Worm (Caenorhabditis elegans) whole organism, mixed stage, embryonic: ENCODE measurements around the gene ttr-17.

ENCODE experiments used
- bed-3 ChIP-seq: fragments of 200-800 bp; sonication (Bioruptor generic); optimal IDR thresholded peaks from 3 replicates; lab custom pipeline; 2018; ENCODE audit warnings: mild to moderate bottlenecking, missing genetic modification characterization, moderate library complexity, missing compliant biosample characterization
- blmp-1 ChIP-seq: fragments of 150-350 bp; optimal IDR thresholded peaks from 2 replicates; lab custom pipeline; 2014; ENCODE audit warnings: missing biosample characterization, missing genetic modification characterization
- ceh-39 ChIP-seq: fragments of 150-350 bp; optimal IDR thresholded peaks from 2 replicates; lab custom pipeline; 2014; ENCODE audit warnings: missing biosample characterization, missing genetic modification characterization
- ceh-43 ChIP-seq: fragments of 200-800 bp; sonication (Bioruptor generic); optimal IDR thresholded peaks from 2 replicates; lab custom pipeline; 2018; ENCODE audit warnings: mild to moderate bottlenecking, missing genetic modification characterization, moderate library complexity, missing compliant biosample characterization
- ceh-83 ChIP-seq: fragments of 200-800 bp; sonication (Bioruptor generic); optimal IDR thresholded peaks from 2 replicates; lab custom pipeline; 2018; ENCODE audit warnings: mild to moderate bottlenecking, missing genetic modification characterization, missing compliant biosample characterization
- ces-1 ChIP-seq: fragments of 150-350 bp; optimal IDR thresholded peaks from 2 replicates; lab custom pipeline; 2014; ENCODE audit warnings: missing biosample characterization, missing genetic modification reagents, missing genetic modification characterization
- cnd-1 ChIP-seq: fragments of 200-800 bp; sonication (Bioruptor generic); optimal IDR thresholded peaks from 2 replicates; lab custom pipeline; 2018; ENCODE audit warnings: mild to moderate bottlenecking, missing genetic modification characterization, missing compliant biosample characterization
- drap-1 ChIP-seq: fragments of 200-800 bp; sonication (Bioruptor generic); optimal IDR thresholded peaks from 3 replicates; lab custom pipeline; 2018; ENCODE audit warnings: mild to moderate bottlenecking, missing genetic modification characterization, missing compliant biosample characterization
- elt-1 ChIP-seq: sonication (generic microtip); optimal IDR thresholded peaks from 2 replicates; lab custom pipeline; 2017; ENCODE audit warnings: missing genetic modification characterization, mild to moderate bottlenecking, missing compliant biosample characterization, antibody characterized with exemption, moderate library complexity, borderline replicate concordance; ENCODE audit not compliant: insufficient read depth
- elt-3 ChIP-seq: fragments of 150-350 bp; optimal IDR thresholded peaks from 2 replicates; lab custom pipeline; 2014; ENCODE audit warnings: missing biosample characterization, missing genetic modification characterization
- flh-1 ChIP-seq: fragments of 200-800 bp; sonication (Bioruptor generic); optimal IDR thresholded peaks from 2 replicates; lab custom pipeline; 2018; ENCODE audit warnings: mild to moderate bottlenecking, missing genetic modification characterization, moderate library complexity, missing compliant biosample characterization
- ham-2 ChIP-seq: fragments of 200-800 bp; sonication (Bioruptor generic); optimal IDR thresholded peaks from 2 replicates; lab custom pipeline; 2018; ENCODE audit warnings: mild to moderate bottlenecking, missing genetic modification characterization, missing compliant biosample characterization
- lin-13 ChIP-seq: fragments of 150-350 bp; optimal IDR thresholded peaks from 2 replicates; lab custom pipeline; 2014; ENCODE audit warnings: missing biosample characterization, missing genetic modification characterization
- lin-32 ChIP-seq: fragments of 200-800 bp; sonication (Bioruptor generic); optimal IDR thresholded peaks from 2 replicates; lab custom pipeline; 2018; ENCODE audit warnings: mild to moderate bottlenecking, missing genetic modification characterization, missing compliant biosample characterization
- lsy-2 ChIP-seq: fragments of 150-350 bp; optimal IDR thresholded peaks from 2 replicates; lab custom pipeline; 2014; ENCODE audit warnings: missing biosample characterization, missing genetic modification characterization
- mab-5 ChIP-seq: fragments of 150-350 bp; optimal IDR thresholded peaks from 2 replicates; lab custom pipeline; 2014; ENCODE audit warnings: missing biosample characterization, missing genetic modification characterization
- mep-1 ChIP-seq: fragments of 150-350 bp; optimal IDR thresholded peaks from 2 replicates; lab custom pipeline; 2017; ENCODE audit warnings: missing biosample characterization, missing genetic modification reagents, missing genetic modification characterization, inconsistent platforms
- mls-2 ChIP-seq: sonication (generic microtip); optimal IDR thresholded peaks from 2 replicates; lab custom pipeline; 2016; ENCODE audit warnings: mild to moderate bottlenecking, missing genetic modification characterization, moderate library complexity, missing compliant biosample characterization
- nhr-12 ChIP-seq: fragments of 150-350 bp; optimal IDR thresholded peaks from 2 replicates; lab custom pipeline; 2014; ENCODE audit warnings: missing biosample characterization, missing genetic modification characterization
- nhr-2 ChIP-seq: fragments of 150-350 bp; optimal IDR thresholded peaks from 2 replicates; lab custom pipeline; 2014; ENCODE audit warnings: missing biosample characterization, missing genetic modification characterization
- nhr-237 ChIP-seq: fragments of 150-350 bp; optimal IDR thresholded peaks from 2 replicates; lab custom pipeline; 2014; ENCODE audit warnings: missing biosample characterization, missing genetic modification characterization
- nhr-28 ChIP-seq: fragments of 150-350 bp; optimal IDR thresholded peaks from 2 replicates; lab custom pipeline; 2014; ENCODE audit warnings: missing biosample characterization, missing genetic modification characterization
- nhr-76 ChIP-seq: sonication (generic microtip); optimal IDR thresholded peaks from 2 replicates; lab custom pipeline; 2017; ENCODE audit warnings: missing biosample characterization, missing genetic modification characterization
- pha-4 ChIP-seq: fragments of 150-350 bp; optimal IDR thresholded peaks from 2 replicates; lab custom pipeline; 2018; ENCODE audit warnings: missing biosample characterization, missing genetic modification reagents, missing genetic modification characterization
- sem-2 ChIP-seq: fragments of 200-800 bp; sonication (Bioruptor generic); optimal IDR thresholded peaks from 2 replicates; lab custom pipeline; 2018; ENCODE audit warnings: mild to moderate bottlenecking, missing genetic modification characterization, missing compliant biosample characterization
- snpc-4 ChIP-seq: fragments of 150-350 bp; optimal IDR thresholded peaks from 2 replicates; lab custom pipeline; 2014; ENCODE audit warnings: missing biosample characterization, missing genetic modification characterization
- sptf-1 ChIP-seq: sonication (generic microtip); optimal IDR thresholded peaks from 2 replicates; lab custom pipeline; 2017; ENCODE audit warnings: mild to moderate bottlenecking, missing genetic modification characterization, moderate library complexity, missing compliant biosample characterization
- tbx-8 ChIP-seq: fragments of 200-800 bp; sonication (Bioruptor generic); optimal IDR thresholded peaks from 2 replicates; lab custom pipeline; 2018; ENCODE audit warnings: mild to moderate bottlenecking, missing genetic modification characterization, moderate library complexity, missing compliant biosample characterization
- unc-120 ChIP-seq: sonication (generic microtip); optimal IDR thresholded peaks from 2 replicates; lab custom pipeline; 2017; ENCODE audit warnings: missing genetic modification characterization, missing compliant biosample characterization; ENCODE audit not compliant: poor library complexity, severe bottlenecking
- unc-62 ChIP-seq: fragments of 150-350 bp; optimal IDR thresholded peaks from 2 replicates; lab custom pipeline; 2014; ENCODE audit warnings: missing biosample characterization, missing genetic modification reagents, missing genetic modification characterization
- zip-8 ChIP-seq: fragments of 150-350 bp; optimal IDR thresholded peaks from 2 replicates; lab custom pipeline; 2014; ENCODE audit warnings: missing biosample characterization, missing genetic modification characterization
- ztf-11 ChIP-seq: fragments of 150-350 bp; optimal IDR thresholded peaks from 2 replicates; lab custom pipeline; 2014; ENCODE audit warnings: missing biosample characterization, missing genetic modification characterization

ttr-17 gene

DNA sequence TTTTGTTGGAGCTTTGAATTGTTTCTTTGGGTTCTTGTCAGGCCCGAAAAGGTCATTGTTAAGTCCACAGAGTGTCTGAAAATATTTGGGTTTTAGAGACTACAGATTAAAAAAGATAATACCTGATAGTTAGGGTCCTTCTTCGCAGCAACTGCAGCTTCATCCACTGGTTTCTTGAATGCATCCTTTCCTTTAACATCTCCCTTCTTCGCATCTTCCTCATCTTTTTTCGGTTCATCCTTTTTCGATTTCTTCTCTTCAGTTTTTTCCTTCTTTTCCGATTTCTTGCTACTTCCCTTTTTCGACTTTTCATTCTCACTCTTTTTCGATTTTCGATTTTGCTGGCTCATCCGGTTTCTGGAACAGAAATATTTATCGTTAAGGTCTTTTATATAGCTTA is 36.7 kb upstream of the ttr-17 start:
- no peak for TF ChIP-seq unc-62 (GFP tag; lab: Kevin White, UChicago)
- no peak for TF ChIP-seq lin-13
- TF ChIP-seq ceh-39 (tag; lab: Kevin White, UChicago): no peak
- TF ChIP-seq ztf-11: no peak
- no peak for TF ChIP-seq nhr-2 (tag; lab: Kevin White, UChicago)
- TF ChIP-seq blmp-1 (tag; lab: Kevin White, UChicago): no peak
- TF ChIP-seq elt-1 (tag; lab: Kevin White, UChicago): no peak
- TF ChIP-seq zip-8 (tag; lab: Kevin White, UChicago): no peak
- TF ChIP-seq nhr-237 (tag; lab: Kevin White, UChicago): no peak
- no peak for TF ChIP-seq ceh-43 (GFP tag; lab: Kevin White, UChicago)
- TF ChIP-seq, all 35 proteins: peak for 0

ce11 chrIV:11102608-11103007 is 35.8 kb upstream of the ttr-17 start, which contains the start of gene srlf-17:
Gene srlf-17 (minus strand): TSS chrIV:11102708.
- TF ChIP-seq unc-62 (GFP tag; lab: Kevin White, UChicago) (no peak), ham-2 (no peak), unc-120 (tag; lab: Kevin White, UChicago) (no peak), cnd-1 (tag; lab: Kevin White, UChicago) (no peak), elt-1 (tag; lab: Kevin White, UChicago) (no peak), nhr-12 (no peak), mls-2 (no peak), elt-3 (tag; lab: Kevin White, UChicago) (no peak), ces-1 (GFP tag; lab: Kevin White, UChicago) (no peak), blmp-1 (tag; lab: Kevin White, UChicago) (no peak), ceh-83 (GFP tag; lab: Kevin White, UChicago) (no peak), ceh-39 (tag; lab: Kevin White, UChicago) (no peak), lsy-2 (tag; lab: Kevin White, UChicago) (no peak), ztf-11 (no peak), bed-3 (GFP tag; lab: Kevin White, UChicago) (no peak)
- TF ChIP-seq, all 35 proteins: peak for 0

DNA sequence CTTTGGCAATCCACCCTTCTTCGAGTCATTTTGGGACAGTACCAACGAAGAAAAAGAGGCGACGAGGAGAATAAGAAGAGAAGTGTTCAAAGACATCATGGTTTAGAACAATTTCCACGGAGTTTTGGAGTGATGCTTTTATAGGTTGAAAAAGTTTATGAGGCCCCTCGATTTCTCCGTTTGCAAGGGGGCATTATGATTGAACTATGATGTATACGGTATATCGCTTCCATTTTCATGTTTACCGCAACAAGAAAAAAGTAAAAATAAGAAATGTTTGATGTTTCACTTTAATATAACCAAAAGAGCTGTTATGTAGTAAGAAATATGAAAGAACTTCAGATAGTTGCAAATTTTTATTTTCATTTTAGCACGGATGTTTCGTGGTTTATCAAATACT is 34.6 kb upstream of the ttr-17 start, which contains the start of gene srlf-18:
Gene srlf-18, minus strand, starts transcription at position 101 of the 400 bp plus-strand sequence.
- TF ChIP-seq lin-32 (GFP tag; lab: Kevin White, UChicago) (no peak), nhr-12 (no peak), sem-2 (GFP tag; lab: Kevin White, UChicago) (no peak), lsy-2 (tag; lab: Kevin White, UChicago) (no peak), tbx-8 (GFP tag; lab: Kevin White, UChicago) (no peak), unc-62 (GFP tag; lab: Kevin White, UChicago) (no peak)

DNA sequence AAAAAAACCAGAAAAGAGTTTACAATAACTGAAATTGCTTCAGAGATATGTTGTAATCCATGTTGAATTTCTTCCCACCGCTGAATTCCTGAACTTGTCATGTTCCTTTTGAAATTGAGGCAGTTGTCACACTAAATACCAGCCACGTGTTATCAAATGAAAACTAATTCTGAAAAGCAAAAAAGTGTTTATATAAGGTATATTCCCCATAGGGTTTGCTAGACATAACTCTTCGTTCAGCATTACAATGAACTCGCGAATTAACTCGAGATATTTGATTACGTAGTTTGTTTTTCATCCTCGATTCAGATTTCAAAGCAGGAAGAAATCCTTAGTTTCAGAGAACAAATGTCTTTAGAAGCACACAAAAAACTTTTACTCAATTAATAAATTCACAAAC is 33.4 kb upstream of the ttr-17 start, which contains the start of gene str-3:
Gene str-3, minus strand, starts transcription at position 101 of the 400 bp plus-strand sequence.
- TF ChIP-seq ceh-43 (GFP tag; lab: Kevin White, UChicago) (no peak), drap-1 (GFP tag; lab: Kevin White, UChicago) (no peak), mls-2 (no peak), elt-1 (tag; lab: Kevin White, UChicago) (no peak), lin-13 (no peak), ceh-39 (tag; lab: Kevin White, UChicago) (no peak), mep-1 (tag; lab: Kevin White, UChicago) (no peak), nhr-28 (tag; lab: Kevin White, UChicago) (no peak), zip-8 (tag; lab: Kevin White, UChicago) (no peak), lin-32 (GFP tag; lab: Kevin White, UChicago) (no peak), flh-1 (no peak), nhr-76 (tag; lab: Kevin White, UChicago) (no peak)

ce11 chrIV:11097795-11098194 is 31.0 kb upstream of the ttr-17 start, which contains the start of gene M7.12:
Gene M7.12 (minus strand): TSS chrIV:11097982.
- TF ChIP-seq lin-32 (GFP tag; lab: Kevin White, UChicago) (no peak), nhr-2 (tag; lab: Kevin White, UChicago) (no peak), nhr-76 (tag; lab: Kevin White, UChicago) (no peak), snpc-4 (tag; lab: Kevin White, UChicago) (no peak), pha-4 (tag; lab: Kevin White, UChicago) (no peak), mep-1 (tag; lab: Kevin White, UChicago) (no peak), ztf-11 (no peak), ham-2 (no peak), unc-62 (GFP tag; lab: Kevin White, UChicago) (no peak), cnd-1 (tag; lab: Kevin White, UChicago) (no peak), mab-5 (tag; lab: Kevin White, UChicago) (no peak), unc-120 (tag; lab: Kevin White, UChicago) (no peak), elt-1 (tag; lab: Kevin White, UChicago) (no peak), sptf-1 (tag; lab: Kevin White, UChicago) (no peak), lin-13 (no peak)
